Worm (Caenorhabditis elegans): Measurements from ENCODE around the gene F21C10.4.

DNA sequence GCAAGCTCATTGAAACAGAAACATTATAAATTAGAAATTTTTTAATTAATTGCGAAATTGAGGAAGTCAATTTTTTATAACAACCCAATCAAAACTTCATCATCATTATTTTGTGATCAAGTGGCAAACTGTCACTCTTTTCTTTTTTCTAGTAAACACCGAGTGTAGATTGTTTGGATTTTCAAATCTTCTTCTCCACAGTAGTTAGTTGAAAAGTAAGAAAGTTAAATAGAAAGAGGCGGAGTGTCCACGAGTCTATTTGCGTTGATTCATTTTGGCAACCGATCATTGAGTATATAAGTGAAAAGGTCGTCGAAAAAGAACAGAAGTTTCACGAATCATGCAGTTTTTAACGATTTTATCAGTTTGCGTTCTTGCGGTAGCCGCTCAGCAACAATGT, 17.1 kb upstream of the F21C10.4 start, which contains the start of gene pqn-31:
- TF ChIP-seq hlh-30 (tag; optimal IDR thresholded peaks at IDR 0.05; ENCODE audit: insufficient read depth): no peak
- TF ChIP-seq mxl-2 (GFP tag; conservative IDR thresholded peaks at IDR 0.05): no peak
- no peak for TF ChIP-seq nhr-77 (tag; optimal IDR thresholded peaks at IDR 0.05)
- no peak for TF ChIP-seq ceh-82 (tag; optimal IDR thresholded peaks at IDR 0.05)
- no peak for TF ChIP-seq Y48G9A.11 (GFP tag; IDR thresholded peaks at IDR 0.05)
- no peak for TF ChIP-seq daf-19 (GFP tag; conservative IDR thresholded peaks at IDR 0.05)
- no peak for TF ChIP-seq Y75B8A.6 (GFP tag; IDR thresholded peaks at IDR 0.05)
- no peak for TF ChIP-seq lsy-2 (tag; optimal IDR thresholded peaks at IDR 0.05)
- TF ChIP-seq dpl-1 (GFP tag; optimal IDR thresholded peaks at IDR 0.05): no peak
- no peak for TF ChIP-seq lin-15B (tag; optimal IDR thresholded peaks at IDR 0.05)
- TF ChIP-seq ama-1 (optimal IDR thresholded peaks at IDR 0.05): no peak
- no peak for TF ChIP-seq nhr-237 (tag; optimal IDR thresholded peaks at IDR 0.05)
- no peak for TF ChIP-seq lin-39 (tag; optimal IDR thresholded peaks at IDR 0.05)
